Worm (Caenorhabditis elegans): ENCODE measurements around the gene R09A8.2.

R09A8.2 gene

DNA sequence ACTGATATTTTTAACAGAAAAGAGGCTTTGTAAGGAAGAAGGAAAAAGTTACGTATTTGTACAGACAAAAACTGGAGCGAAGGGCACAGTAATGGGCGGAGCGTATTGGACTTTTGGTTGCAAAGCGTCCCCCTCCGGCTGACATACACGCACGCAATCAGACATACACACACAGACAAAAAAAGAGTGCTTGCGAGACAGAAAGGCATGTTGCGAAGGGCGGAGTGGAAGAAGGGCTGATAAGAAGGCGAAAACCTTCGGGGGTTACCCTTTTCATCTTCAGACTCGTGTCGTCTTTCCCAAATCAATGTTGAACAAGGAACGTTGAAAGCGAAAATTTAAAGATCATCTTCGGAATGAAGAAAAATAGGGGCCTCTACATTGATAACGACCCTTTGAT is 11.3 kb downstream of the R09A8.2 start (continued):
- peak; percentile 63 for TF ChIP-seq lin-14 (GFP tag; optimal IDR thresholded peaks at IDR 0.05)
- no peak for TF ChIP-seq unc-98 (GFP tag; IDR thresholded peaks at IDR 0.05)
- TF ChIP-seq zag-1 (tag; optimal IDR thresholded peaks at IDR 0.05) = no peak
- no peak for TF ChIP-seq ceh-82 (tag; optimal IDR thresholded peaks at IDR 0.05)
- TF ChIP-seq nhr-85 (tag) = peak; percentile 57
- no peak for TF ChIP-seq irx-1 (tag; optimal IDR thresholded peaks at IDR 0.05)
- no peak for TF ChIP-seq aly-2 (tag; optimal IDR thresholded peaks at IDR 0.05)
- TF ChIP-seq jun-1 (tag; optimal IDR thresholded peaks at IDR 0.05) = peak; percentile 46
- no peak for TF ChIP-seq nhr-237 (tag; optimal IDR thresholded peaks at IDR 0.05)
- TF ChIP-seq nhr-20 (tag; optimal IDR thresholded peaks at IDR 0.05) = peak; percentile 44
- no peak for TF ChIP-seq ceh-90 (tag; optimal IDR thresholded peaks at IDR 0.05)
- no peak for TF ChIP-seq skn-1 (tag; optimal IDR thresholded peaks at IDR 0.05)
- TF ChIP-seq fkh-8 (tag; optimal IDR thresholded peaks at IDR 0.05) = no peak
- 0 out of 2 replicates have a peak, but pooled peaks have one; percentile 14 for TF ChIP-seq nhr-19 (GFP tag; conservative IDR thresholded peaks at IDR 0.05)
- no peak for TF ChIP-seq vab-15 (tag; optimal IDR thresholded peaks at IDR 0.05)
- no peak for TF ChIP-seq isw-1 (GFP tag; IDR thresholded peaks at IDR 0.05)
- TF ChIP-seq nhr-47 (tag; optimal IDR thresholded peaks at IDR 0.05) = no peak
- TF ChIP-seq nhr-84 (tag; optimal IDR thresholded peaks at IDR 0.05) = no peak
- peak; percentile 34 for TF ChIP-seq nhr-71 (tag; optimal IDR thresholded peaks at IDR 0.05)
- peak; percentile 9 for TF ChIP-seq mep-1 (tag; optimal IDR thresholded peaks at IDR 0.05)
- TF ChIP-seq ets-5 (GFP tag; IDR thresholded peaks at IDR 0.05) = no peak
- no peak for TF ChIP-seq swsn-7 (tag; optimal IDR thresholded peaks at IDR 0.05)
- no peak for TF ChIP-seq egl-27 (tag; optimal IDR thresholded peaks at IDR 0.05)
- no peak for TF ChIP-seq ztf-11 (tag; optimal IDR thresholded peaks at IDR 0.05)
- TF ChIP-seq ces-1 (GFP tag; optimal IDR thresholded peaks at IDR 0.05) = no peak
- no peak for TF ChIP-seq ceh-88 (GFP tag; IDR thresholded peaks at IDR 0.05)
- TF ChIP-seq tbx-2 (tag; optimal IDR thresholded peaks at IDR 0.05) = peak; percentile 30
- TF ChIP-seq unc-30 (tag; optimal IDR thresholded peaks at IDR 0.05) = no peak
- TF ChIP-seq pax-3 (tag; optimal IDR thresholded peaks at IDR 0.05) = no peak
- TF ChIP-seq lir-3 (tag; optimal IDR thresholded peaks at IDR 0.05; ENCODE audit: poor library complexity) = no peak
- TF ChIP-seq mab-9 (GFP tag; IDR thresholded peaks at IDR 0.05) = no peak

DNA sequence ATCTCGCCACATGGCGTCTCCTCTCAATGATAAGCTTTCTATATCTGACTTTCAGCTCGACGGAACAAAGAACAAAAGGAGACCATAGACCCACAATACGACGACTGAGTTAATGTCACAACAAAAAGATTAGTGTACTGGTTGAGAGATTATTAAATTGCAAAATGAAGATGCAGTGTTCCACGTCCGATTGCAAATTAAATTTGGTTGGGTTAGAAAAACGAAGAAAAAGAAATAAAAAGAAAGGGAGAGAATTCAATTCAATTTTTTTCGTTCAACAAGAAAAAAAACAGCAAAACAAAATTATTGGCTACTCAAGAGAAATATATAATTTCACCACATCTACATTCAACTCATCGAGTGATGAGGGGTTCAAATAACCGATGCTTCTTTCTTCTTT is 12.2 kb downstream of the R09A8.2 start:
- no peak for TF ChIP-seq mep-1 (tag; optimal IDR thresholded peaks at IDR 0.05)
- no peak for TF ChIP-seq ztf-4 (tag; optimal IDR thresholded peaks at IDR 0.05)
- TF ChIP-seq fkh-10 (GFP tag; optimal IDR thresholded peaks at IDR 0.05) = peak; percentile 44
- no peak for TF ChIP-seq ceh-90 (tag; optimal IDR thresholded peaks at IDR 0.05)
- peak; percentile 49 for TF ChIP-seq lin-14 (GFP tag; optimal IDR thresholded peaks at IDR 0.05)
- peak; percentile 10 for TF ChIP-seq zag-1 (tag; optimal IDR thresholded peaks at IDR 0.05)
- TF ChIP-seq ets-5 (GFP tag; IDR thresholded peaks at IDR 0.05) = no peak

ce11 chrX:12632657-12633056 is 13.4 kb downstream of the R09A8.2 start:
- no peak for TF ChIP-seq irx-1 (tag; optimal IDR thresholded peaks at IDR 0.05)
- TF ChIP-seq nhr-12 (tag; optimal IDR thresholded peaks at IDR 0.05) = no peak
- peak; percentile 88 for TF ChIP-seq fkh-10 (GFP tag; optimal IDR thresholded peaks at IDR 0.05)
- no peak for TF ChIP-seq efl-1 (optimal IDR thresholded peaks at IDR 0.05)
- peak in 1 of 2 experiments; percentile 30 for TF ChIP-seq efl-1 (GFP tag; optimal IDR thresholded peaks at IDR 0.05 in 1 of 2)
- TF ChIP-seq lin-14 (GFP tag; optimal IDR thresholded peaks at IDR 0.05) = peak; percentile 48
- peak; percentile 23 for TF ChIP-seq ces-1 (GFP tag; optimal IDR thresholded peaks at IDR 0.05)
- peak; percentile 12 for TF ChIP-seq unc-86 (tag; optimal IDR thresholded peaks at IDR 0.05)

- TF ChIP-seq efl-1 (optimal IDR thresholded peaks at IDR 0.05) = no peak
- TF ChIP-seq efl-1 (GFP tag; optimal IDR thresholded peaks at IDR 0.05 in 1 of 2) = peak in 1 of 2 experiments; percentile 76
- peak; percentile 59 for TF ChIP-seq elt-2 (tag; optimal IDR thresholded peaks at IDR 0.05)
- TF ChIP-seq lin-14 (GFP tag; optimal IDR thresholded peaks at IDR 0.05) = peak; percentile 6
- no peak for TF ChIP-seq nhr-85 (tag)
These were observed 14.7 kb downstream of the R09A8.2 start, which contains the start of gene ivns-1 for ce11 chrX:12633862-12634404. TSS of gene ivns-1 (minus strand) at chrX:12634354.
